Fruit fly (Drosophila melanogaster) whole organism, prepupa: ENCODE measurements around the gene plh.

Experiments
- CG11902 ChIP-seq: fragments of 200-800 bp; sonication (Bioruptor generic); optimal IDR thresholded peaks from 3 replicates; lab custom pipeline; 2016; ENCODE audit warnings: missing biosample characterization, missing genetic modification characterization
- Eip78C ChIP-seq: fragments of 200-800 bp; sonication (Bioruptor generic); peaks from one replicate; lab custom pipeline; 2016; ENCODE audit warnings: missing biosample characterization, missing genetic modification characterization
- Ets96B ChIP-seq: fragments of 200-800 bp; optimal IDR thresholded peaks from 2 replicates; lab custom pipeline; 2019; ENCODE audit warnings: missing biosample characterization, mild to moderate bottlenecking, missing genetic modification characterization, moderate library complexity
- Gug ChIP-seq: fragments of 200-800 bp; sonication (Bioruptor generic); IDR thresholded peaks from 2 replicates; pipeline ENCODE4 v1.3.6; 2022; ENCODE audit warnings: missing biosample characterization, missing genetic modification characterization
- eg ChIP-seq: fragments of 200-800 bp; sonication (Bioruptor generic); IDR thresholded peaks from 3 replicates; pipeline ENCODE4 v1.3.6; 2022; ENCODE audit warnings: missing biosample characterization, missing genetic modification characterization
- fd85E ChIP-seq: fragments of 200-800 bp; sonication (Bioruptor generic); optimal IDR thresholded peaks from 3 replicates; lab custom pipeline; 2016; ENCODE audit warnings: missing biosample characterization, missing genetic modification characterization

DNA sequence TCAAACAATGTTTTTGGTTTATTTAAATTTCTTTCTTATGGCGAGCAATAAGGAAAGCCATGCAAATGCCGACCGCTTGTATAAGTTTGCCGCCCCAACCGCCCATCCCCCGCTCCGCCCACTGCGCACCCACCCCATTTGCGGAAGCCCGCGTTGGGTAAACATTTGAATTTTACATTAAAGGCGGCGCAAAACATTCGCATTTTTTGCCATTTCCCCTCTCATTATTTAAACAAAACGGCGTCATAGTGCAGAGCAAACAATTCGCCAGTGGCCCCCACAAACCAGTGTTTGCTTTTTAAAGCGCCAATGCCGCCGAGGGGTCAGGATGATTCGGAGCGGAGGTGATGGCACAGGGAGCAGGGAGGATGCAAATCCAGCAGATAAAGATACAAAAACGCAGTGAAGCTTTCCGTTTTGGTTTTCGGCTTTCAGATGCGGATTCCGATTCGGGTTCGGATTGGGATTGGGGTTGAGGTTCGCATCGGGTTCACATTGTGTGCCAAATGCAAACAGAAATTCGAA is 24.6 kb upstream of the plh start:
- TF ChIP-seq fd85E (GFP tag; lab: Kevin White, UChicago): no peak
- no peak for TF ChIP-seq eg (GFP tag; lab: Robert Waterston, UW)
- TF ChIP-seq Ets96B (tag; lab: Kevin White, UChicago): no peak
- TF ChIP-seq Eip78C (GFP tag; lab: Kevin White, UChicago): no peak
- TF ChIP-seq Gug: no peak
- no peak for TF ChIP-seq CG11902 (GFP tag; lab: Kevin White, UChicago)
